Worm (Caenorhabditis elegans) whole organism, L4 larva: ENCODE data around the gene hpo-30.

ENCODE experiments used
- D1046.2 ChIP-seq: fragments of 200-800 bp; sonication (Bioruptor generic); IDR thresholded peaks from 2 replicates; pipeline ENCODE4 v1.3.6; 2022; ENCODE audit warnings: missing genetic modification characterization, missing compliant biosample characterization
- F10B5.3 ChIP-seq: sonication (generic microtip); optimal IDR thresholded peaks from 2 replicates; lab custom pipeline; 2016; ENCODE audit warnings: mild to moderate bottlenecking, missing genetic modification characterization, missing compliant biosample characterization
- F37D6.2 ChIP-seq: sonication (generic microtip); optimal IDR thresholded peaks from 2 replicates; lab custom pipeline; 2016; ENCODE audit warnings: mild to moderate bottlenecking, missing genetic modification characterization, missing compliant biosample characterization
- F49E8.2 ChIP-seq: sonication (generic microtip); optimal IDR thresholded peaks from 2 replicates; lab custom pipeline; 2016; ENCODE audit warnings: missing compliant biosample characterization, mild to moderate bottlenecking, missing genetic modification characterization, borderline replicate concordance
- T20F7.1 ChIP-seq: fragments of 200-800 bp; sonication (Bioruptor generic); optimal IDR thresholded peaks from 2 replicates; lab custom pipeline; 2018; ENCODE audit warnings: mild to moderate bottlenecking, missing genetic modification characterization, missing compliant biosample characterization
- T26A8.4 ChIP-seq: fragments of 200-800 bp; sonication (Bioruptor generic); IDR thresholded peaks from 2 replicates; pipeline ENCODE4 v1.3.6; 2022; ENCODE audit warnings: missing genetic modification characterization, missing compliant biosample characterization
- Y105C5A.15 ChIP-seq: fragments of 200-800 bp; sonication (Bioruptor generic); IDR thresholded peaks from 2 replicates; pipeline ENCODE4 v1.3.6; 2022; ENCODE audit warnings: missing genetic modification characterization, missing compliant biosample characterization
- aly-2 ChIP-seq: sonication (generic microtip); optimal IDR thresholded peaks from 2 replicates; lab custom pipeline; 2018; ENCODE audit warnings: missing biosample characterization, missing genetic modification characterization
- ama-1 ChIP-seq: fragments of 150-350 bp; optimal IDR thresholded peaks from 2 replicates; lab custom pipeline; 2014; ENCODE audit warnings: inconsistent platforms, mixed read lengths
- attf-4 ChIP-seq: sonication (generic microtip); optimal IDR thresholded peaks from 3 replicates; lab custom pipeline; 2017; ENCODE audit warnings: missing biosample characterization, missing genetic modification characterization
- ceh-20 ChIP-seq: fragments of 200-800 bp; sonication (Bioruptor generic); IDR thresholded peaks from 2 replicates; pipeline ENCODE4 v1.3.6; 2022; ENCODE audit warnings: missing genetic modification reagents, missing genetic modification characterization, missing compliant biosample characterization
- ceh-28 ChIP-seq: fragments of 150-350 bp; optimal IDR thresholded peaks from 2 replicates; lab custom pipeline; 2014; ENCODE audit warnings: missing biosample characterization, missing genetic modification reagents, missing genetic modification characterization
- cey-2 ChIP-seq: sonication (generic microtip); optimal IDR thresholded peaks from 3 replicates; lab custom pipeline; 2017; ENCODE audit warnings: missing genetic modification characterization, mild to moderate bottlenecking, missing compliant biosample characterization, antibody characterized with exemption, borderline replicate concordance; ENCODE audit not compliant: insufficient read depth
- ctbp-1 ChIP-seq: fragments of 200-800 bp; sonication (Bioruptor generic); IDR thresholded peaks from 2 replicates; pipeline ENCODE4 v1.3.6; 2022; ENCODE audit warnings: missing genetic modification reagents, missing genetic modification characterization, missing compliant biosample characterization
- daf-12 ChIP-seq: fragments of 150-350 bp; optimal IDR thresholded peaks from 2 replicates; lab custom pipeline; 2014; ENCODE audit warnings: missing biosample characterization, missing genetic modification reagents, missing genetic modification characterization
- daf-8 ChIP-seq: fragments of 200-800 bp; sonication (Bioruptor generic); IDR thresholded peaks from 2 replicates; pipeline ENCODE4 v1.3.6; 2022; ENCODE audit warnings: missing genetic modification characterization, missing compliant biosample characterization
- duxl-1 ChIP-seq: sonication (generic microtip); optimal IDR thresholded peaks from 2 replicates; lab custom pipeline; 2016; ENCODE audit warnings: mild to moderate bottlenecking, missing genetic modification characterization, moderate library complexity, missing compliant biosample characterization; ENCODE audit not compliant: poor library complexity
- hlh-11 ChIP-seq: fragments of 200-800 bp; sonication (Bioruptor generic); optimal IDR thresholded peaks from 2 replicates; lab custom pipeline; 2018; ENCODE audit warnings: mild to moderate bottlenecking, missing genetic modification characterization, missing compliant biosample characterization
- hlh-30 ChIP-seq: sonication (generic microtip); optimal IDR thresholded peaks from 2 replicates; lab custom pipeline; 2017; ENCODE audit warnings: antibody characterized with exemption, mild to moderate bottlenecking, missing genetic modification characterization, missing compliant biosample characterization; ENCODE audit not compliant: insufficient read depth
- jun-1 ChIP-seq: fragments of 150-350 bp; optimal IDR thresholded peaks from 2 replicates; lab custom pipeline; 2014; ENCODE audit warnings: missing biosample characterization, missing genetic modification reagents, missing genetic modification characterization
- lim-7 ChIP-seq: fragments of 200-800 bp; sonication (Bioruptor generic); IDR thresholded peaks from 2 replicates; pipeline ENCODE4 v1.3.6; 2022; ENCODE audit warnings: missing genetic modification characterization, missing compliant biosample characterization
- lin-1 ChIP-seq: fragments of 200-800 bp; sonication (Bioruptor generic); IDR thresholded peaks from 2 replicates; pipeline ENCODE4 v1.3.6; 2022; ENCODE audit warnings: missing genetic modification reagents, missing genetic modification characterization, missing compliant biosample characterization
- lin-13 ChIP-seq: fragments of 150-350 bp; optimal IDR thresholded peaks from 2 replicates; lab custom pipeline; 2014; ENCODE audit warnings: missing biosample characterization, missing genetic modification reagents, missing genetic modification characterization
- lin-29 ChIP-seq: fragments of 200-800 bp; sonication (Bioruptor generic); IDR thresholded peaks from 2 replicates; pipeline ENCODE4 v1.3.6; 2022; ENCODE audit warnings: missing genetic modification reagents, missing genetic modification characterization, missing compliant biosample characterization
- madf-9 ChIP-seq: fragments of 200-800 bp; sonication (Bioruptor generic); conservative IDR thresholded peaks from 2 replicates; pipeline ENCODE4 v1.3.6; 2022; ENCODE audit warnings: missing genetic modification reagents, missing genetic modification characterization, missing compliant biosample characterization
- mxl-3 ChIP-seq: fragments of 200-800 bp; sonication (Bioruptor generic); optimal IDR thresholded peaks from 2 replicates; lab custom pipeline; 2018; ENCODE audit warnings: mild to moderate bottlenecking, missing genetic modification characterization, missing compliant biosample characterization
- nhr-102 ChIP-seq: sonication (generic microtip); optimal IDR thresholded peaks from 2 replicates; lab custom pipeline; 2016; ENCODE audit warnings: mild to moderate bottlenecking, missing genetic modification characterization, moderate library complexity, missing compliant biosample characterization
- nhr-111 ChIP-seq: fragments of 200-800 bp; sonication (Bioruptor generic); optimal IDR thresholded peaks from 2 replicates; lab custom pipeline; 2018; ENCODE audit warnings: mild to moderate bottlenecking, missing genetic modification characterization, missing compliant biosample characterization
- nhr-28 ChIP-seq: fragments of 150-350 bp; optimal IDR thresholded peaks from 2 replicates; lab custom pipeline; 2014; ENCODE audit warnings: missing biosample characterization, missing genetic modification characterization
- nhr-41 ChIP-seq: fragments of 200-800 bp; sonication (Bioruptor generic); IDR thresholded peaks from 2 replicates; pipeline ENCODE4 v1.3.6; 2022; ENCODE audit warnings: missing genetic modification reagents, missing genetic modification characterization, missing compliant biosample characterization
- nhr-42 ChIP-seq: fragments of 200-800 bp; sonication (Bioruptor generic); IDR thresholded peaks from 2 replicates; pipeline ENCODE4 v1.3.6; 2022; ENCODE audit warnings: missing genetic modification characterization, missing compliant biosample characterization
- nhr-48 ChIP-seq: sonication (generic microtip); optimal IDR thresholded peaks from 2 replicates; lab custom pipeline; 2016; ENCODE audit warnings: mild to moderate bottlenecking, missing genetic modification characterization, missing compliant biosample characterization
- nhr-77 ChIP-seq: fragments of 150-350 bp; optimal IDR thresholded peaks from 2 replicates; lab custom pipeline; 2014; ENCODE audit warnings: missing biosample characterization, missing genetic modification characterization
- pha-4 ChIP-seq, 2 experiments: fragments of 150-350 bp in 1 of 2; fragments of 200-800 bp in 1 of 2; sonication (Bioruptor generic) in 1 of 2; IDR thresholded peaks in 1 of 2; optimal IDR thresholded peaks in 1 of 2; 2 replicates each; pipeline versions ENCODE4 v1.3.6 to Lab custom; 2014 to 2022; ENCODE audit warnings: missing genetic modification characterization in 2 of 2, missing genetic modification reagents in 2 of 2, missing biosample characterization in 1 of 2, missing compliant biosample characterization in 1 of 2
- php-3 ChIP-seq: fragments of 200-800 bp; sonication (Bioruptor generic); IDR thresholded peaks from 2 replicates; pipeline ENCODE4 v1.3.6; 2022; ENCODE audit warnings: missing genetic modification reagents, missing genetic modification characterization, missing compliant biosample characterization
- saeg-2 ChIP-seq: fragments of 200-800 bp; sonication (Bioruptor generic); IDR thresholded peaks from 2 replicates; pipeline ENCODE4 v1.3.6; 2022; ENCODE audit warnings: missing genetic modification reagents, missing genetic modification characterization, missing compliant biosample characterization
- set-16 ChIP-seq: fragments of 200-800 bp; sonication (Bioruptor generic); IDR thresholded peaks from 2 replicates; pipeline ENCODE4 v1.3.6; 2022; ENCODE audit warnings: missing genetic modification reagents, missing genetic modification characterization, missing compliant biosample characterization
- snpc-4 ChIP-seq: fragments of 150-350 bp; optimal IDR thresholded peaks from 2 replicates; lab custom pipeline; 2014; ENCODE audit warnings: missing biosample characterization, missing genetic modification characterization
- spr-1 ChIP-seq: sonication (generic microtip); optimal IDR thresholded peaks from 2 replicates; lab custom pipeline; 2016; ENCODE audit warnings: mild to moderate bottlenecking, missing genetic modification characterization, missing compliant biosample characterization
- tra-1 ChIP-seq: fragments of 200-800 bp; sonication (Bioruptor generic); IDR thresholded peaks from 2 replicates; pipeline ENCODE4 v1.3.6; 2022; ENCODE audit warnings: missing genetic modification reagents, missing genetic modification characterization, missing compliant biosample characterization
- zag-1 ChIP-seq: fragments of 150-350 bp; optimal IDR thresholded peaks from 2 replicates; lab custom pipeline; 2014; ENCODE audit warnings: missing biosample characterization, missing genetic modification characterization
- zip-11 ChIP-seq: fragments of 200-800 bp; sonication (Bioruptor generic); IDR thresholded peaks from 2 replicates; pipeline ENCODE4 v1.3.6; 2022; ENCODE audit warnings: missing genetic modification characterization, missing compliant biosample characterization
- zip-2 ChIP-seq: fragments of 150-350 bp; optimal IDR thresholded peaks from 2 replicates; lab custom pipeline; 2014; ENCODE audit warnings: missing biosample characterization, missing genetic modification characterization
- ztf-11 ChIP-seq: fragments of 150-350 bp; optimal IDR thresholded peaks from 2 replicates; lab custom pipeline; 2014; ENCODE audit warnings: missing biosample characterization, missing genetic modification characterization

Gene hpo-30

ce11 chrV:12310256-12310655 lies at the start of gene hpo-30:
TSS of gene hpo-30 (minus strand) at chrV:12310356.
- TF ChIP-seq lim-7 (GFP tag; lab: Robert Waterston, UW) (no peak), nhr-102 (tag; lab: Kevin White, UChicago) (no peak), ceh-28 (tag; lab: Kevin White, UChicago) (no peak), F10B5.3 (no peak), lin-29 (no peak), lin-1 (no peak), madf-9 (GFP tag; lab: Robert Waterston, UW) (no peak), set-16 (GFP tag; lab: Robert Waterston, UW) (no peak)
- TF ChIP-seq, all 104 proteins: peak for 0

DNA sequence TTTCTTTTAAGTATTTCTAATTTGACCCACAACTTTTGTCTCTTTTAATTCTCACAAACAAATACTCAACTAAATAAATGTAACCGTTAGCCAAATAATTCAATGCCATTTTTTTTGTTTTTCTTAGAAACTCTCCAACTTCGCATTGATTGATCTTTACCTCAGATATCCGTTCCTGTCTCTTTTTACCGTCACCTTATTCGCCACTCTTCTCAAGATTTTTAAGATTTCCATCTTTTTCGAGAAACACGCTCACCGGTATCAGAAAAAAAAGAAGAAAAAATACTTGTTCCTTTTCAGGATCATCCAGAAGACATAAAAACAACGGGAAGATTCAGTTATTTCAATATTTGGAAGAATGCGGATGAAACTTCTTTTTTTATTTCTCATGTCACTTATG lies 48.2 kb upstream of the hpo-30 start, which contains the start of gene F23H12.5:
F23H12.5 (plus strand) TSS at position 301 of the 400 bp plus-strand sequence.
- TF ChIP-seq ceh-20 (GFP tag; lab: Robert Waterston, UW), result no peak
- no peak for TF ChIP-seq set-16 (GFP tag; lab: Robert Waterston, UW)
- TF ChIP-seq snpc-4 (tag; lab: Kevin White, UChicago), result no peak
- TF ChIP-seq F49E8.2 (tag; lab: Kevin White, UChicago), result no peak
- TF ChIP-seq lin-1, result no peak
- no peak for TF ChIP-seq daf-8 (GFP tag; lab: Robert Waterston, UW)
- no peak for TF ChIP-seq nhr-41 (GFP tag; lab: Robert Waterston, UW)
- TF ChIP-seq jun-1 (tag; lab: Kevin White, UChicago), result no peak
- no peak for TF ChIP-seq cey-2 (tag; lab: Kevin White, UChicago)
- no peak for TF ChIP-seq hlh-11 (tag; lab: Kevin White, UChicago)
- no peak for TF ChIP-seq T20F7.1 (GFP tag; lab: Kevin White, UChicago)
- no peak for TF ChIP-seq zip-2 (tag; lab: Kevin White, UChicago)
- TF ChIP-seq Y105C5A.15 (GFP tag; lab: Robert Waterston, UW), result no peak
- no peak for TF ChIP-seq pha-4 (GFP tag; IDR thresholded peaks at IDR 0.05; lab: Robert Waterston, UW)
- TF ChIP-seq pha-4 (tag; optimal IDR thresholded peaks at IDR 0.05; lab: Kevin White, UChicago), result no peak

- TF ChIP-seq nhr-28 (tag; lab: Kevin White, UChicago), result no peak
- no peak for TF ChIP-seq spr-1
- no peak for TF ChIP-seq lin-29
- no peak for TF ChIP-seq zip-11 (GFP tag; lab: Robert Waterston, UW)
- TF ChIP-seq saeg-2, result no peak
- no peak for TF ChIP-seq zag-1 (tag; lab: Kevin White, UChicago)
- TF ChIP-seq aly-2, result no peak
- TF ChIP-seq nhr-77 (tag; lab: Kevin White, UChicago), result no peak
- no peak for TF ChIP-seq hlh-30
- no peak for TF ChIP-seq nhr-41 (GFP tag; lab: Robert Waterston, UW)
- TF ChIP-seq nhr-42 (GFP tag; lab: Robert Waterston, UW), result no peak
- no peak for TF ChIP-seq tra-1 (GFP tag; lab: Robert Waterston, UW)
- TF ChIP-seq lin-13, result no peak
- TF ChIP-seq nhr-48, result no peak
- TF ChIP-seq duxl-1 (tag; lab: Kevin White, UChicago), result no peak
- no peak for TF ChIP-seq F10B5.3
- no peak for TF ChIP-seq nhr-111 (GFP tag; lab: Kevin White, UChicago)
- TF ChIP-seq attf-4, result no peak
- TF ChIP-seq, all 104 proteins: peak for 0
Measured at ce11 chrV:12357632-12358031, 47.5 kb upstream of the hpo-30 start.

ce11 chrV:12354193-12354830 lies 44.2 kb upstream of the hpo-30 start:
- TF ChIP-seq nhr-28 (tag; lab: Kevin White, UChicago), result peak; percentile 43
- 0 out of 2 replicates have a peak, but pooled peaks have one; percentile 8 for TF ChIP-seq lin-29
- TF ChIP-seq T26A8.4 (GFP tag; lab: Robert Waterston, UW), result peak; percentile 49; the same call in 1 of the 2 replicates
- TF ChIP-seq hlh-11 (tag; lab: Kevin White, UChicago), result peak; percentile 76
- peak; percentile 39 for TF ChIP-seq spr-1
- peak; percentile 10 for TF ChIP-seq mxl-3 (GFP tag; lab: Kevin White, UChicago)
- TF ChIP-seq ama-1 (lab: Kevin White, UChicago), result peak; percentile 41
- no peak for TF ChIP-seq F37D6.2 (tag; lab: Kevin White, UChicago)
- TF ChIP-seq ztf-11 (tag; lab: Kevin White, UChicago), result no peak
- peak; percentile 54 for TF ChIP-seq nhr-48
- 0 out of 2 replicates have a peak, but pooled peaks have one; percentile 51 for TF ChIP-seq php-3 (GFP tag; lab: Robert Waterston, UW)
- TF ChIP-seq D1046.2, result no peak
- TF ChIP-seq duxl-1 (tag; lab: Kevin White, UChicago), result peak; percentile 9
- no peak for TF ChIP-seq ctbp-1 (GFP tag; lab: Robert Waterston, UW)
- TF ChIP-seq daf-12 (tag; lab: Kevin White, UChicago), result no peak
